Worm (Caenorhabditis elegans) whole organism, mixed stage, embryonic: ENCODE measurements around the gene F54C9.11.

Source experiments
- M03D4.4 ChIP-seq: sonication (generic microtip); optimal IDR thresholded peaks from 2 replicates; lab custom pipeline; 2017; ENCODE audit warnings: mild to moderate bottlenecking, missing genetic modification characterization, missing compliant biosample characterization
- bed-3 ChIP-seq: fragments of 200-800 bp; sonication (Bioruptor generic); optimal IDR thresholded peaks from 3 replicates; lab custom pipeline; 2018; ENCODE audit warnings: mild to moderate bottlenecking, missing genetic modification characterization, moderate library complexity, missing compliant biosample characterization
- blmp-1 ChIP-seq: fragments of 150-350 bp; optimal IDR thresholded peaks from 2 replicates; lab custom pipeline; 2014; ENCODE audit warnings: missing biosample characterization, missing genetic modification characterization
- ceh-43 ChIP-seq: fragments of 200-800 bp; sonication (Bioruptor generic); optimal IDR thresholded peaks from 2 replicates; lab custom pipeline; 2018; ENCODE audit warnings: mild to moderate bottlenecking, missing genetic modification characterization, moderate library complexity, missing compliant biosample characterization
- ceh-83 ChIP-seq: fragments of 200-800 bp; sonication (Bioruptor generic); optimal IDR thresholded peaks from 2 replicates; lab custom pipeline; 2018; ENCODE audit warnings: mild to moderate bottlenecking, missing genetic modification characterization, missing compliant biosample characterization
- cnd-1 ChIP-seq: fragments of 200-800 bp; sonication (Bioruptor generic); optimal IDR thresholded peaks from 2 replicates; lab custom pipeline; 2018; ENCODE audit warnings: mild to moderate bottlenecking, missing genetic modification characterization, missing compliant biosample characterization
- drap-1 ChIP-seq: fragments of 200-800 bp; sonication (Bioruptor generic); optimal IDR thresholded peaks from 3 replicates; lab custom pipeline; 2018; ENCODE audit warnings: mild to moderate bottlenecking, missing genetic modification characterization, missing compliant biosample characterization
- elt-1 ChIP-seq: sonication (generic microtip); optimal IDR thresholded peaks from 2 replicates; lab custom pipeline; 2017; ENCODE audit warnings: missing genetic modification characterization, mild to moderate bottlenecking, missing compliant biosample characterization, antibody characterized with exemption, moderate library complexity, borderline replicate concordance; ENCODE audit not compliant: insufficient read depth
- elt-3 ChIP-seq: fragments of 150-350 bp; optimal IDR thresholded peaks from 2 replicates; lab custom pipeline; 2014; ENCODE audit warnings: missing biosample characterization, missing genetic modification characterization
- flh-1 ChIP-seq: fragments of 200-800 bp; sonication (Bioruptor generic); optimal IDR thresholded peaks from 2 replicates; lab custom pipeline; 2018; ENCODE audit warnings: mild to moderate bottlenecking, missing genetic modification characterization, moderate library complexity, missing compliant biosample characterization
- ham-2 ChIP-seq: fragments of 200-800 bp; sonication (Bioruptor generic); optimal IDR thresholded peaks from 2 replicates; lab custom pipeline; 2018; ENCODE audit warnings: mild to moderate bottlenecking, missing genetic modification characterization, missing compliant biosample characterization
- hlh-1 ChIP-seq: fragments of 150-350 bp; optimal IDR thresholded peaks from 2 replicates; lab custom pipeline; 2014; ENCODE audit warnings: missing biosample characterization, missing genetic modification reagents, missing genetic modification characterization
- lin-13 ChIP-seq: fragments of 150-350 bp; optimal IDR thresholded peaks from 2 replicates; lab custom pipeline; 2014; ENCODE audit warnings: missing biosample characterization, missing genetic modification characterization
- lsy-2 ChIP-seq: fragments of 150-350 bp; optimal IDR thresholded peaks from 2 replicates; lab custom pipeline; 2014; ENCODE audit warnings: missing biosample characterization, missing genetic modification characterization
- mab-5 ChIP-seq: fragments of 150-350 bp; optimal IDR thresholded peaks from 2 replicates; lab custom pipeline; 2014; ENCODE audit warnings: missing biosample characterization, missing genetic modification characterization
- mep-1 ChIP-seq: fragments of 150-350 bp; optimal IDR thresholded peaks from 2 replicates; lab custom pipeline; 2017; ENCODE audit warnings: missing biosample characterization, missing genetic modification reagents, missing genetic modification characterization, inconsistent platforms
- mls-2 ChIP-seq: sonication (generic microtip); optimal IDR thresholded peaks from 2 replicates; lab custom pipeline; 2016; ENCODE audit warnings: mild to moderate bottlenecking, missing genetic modification characterization, moderate library complexity, missing compliant biosample characterization
- nhr-12 ChIP-seq: fragments of 150-350 bp; optimal IDR thresholded peaks from 2 replicates; lab custom pipeline; 2014; ENCODE audit warnings: missing biosample characterization, missing genetic modification characterization
- nhr-2 ChIP-seq: fragments of 150-350 bp; optimal IDR thresholded peaks from 2 replicates; lab custom pipeline; 2014; ENCODE audit warnings: missing biosample characterization, missing genetic modification characterization
- nhr-237 ChIP-seq: fragments of 150-350 bp; optimal IDR thresholded peaks from 2 replicates; lab custom pipeline; 2014; ENCODE audit warnings: missing biosample characterization, missing genetic modification characterization
- nhr-28 ChIP-seq: fragments of 150-350 bp; optimal IDR thresholded peaks from 2 replicates; lab custom pipeline; 2014; ENCODE audit warnings: missing biosample characterization, missing genetic modification characterization
- nhr-76 ChIP-seq: sonication (generic microtip); optimal IDR thresholded peaks from 2 replicates; lab custom pipeline; 2017; ENCODE audit warnings: missing biosample characterization, missing genetic modification characterization
- pha-4 ChIP-seq: fragments of 150-350 bp; optimal IDR thresholded peaks from 2 replicates; lab custom pipeline; 2018; ENCODE audit warnings: missing biosample characterization, missing genetic modification reagents, missing genetic modification characterization
- sem-2 ChIP-seq: fragments of 200-800 bp; sonication (Bioruptor generic); optimal IDR thresholded peaks from 2 replicates; lab custom pipeline; 2018; ENCODE audit warnings: mild to moderate bottlenecking, missing genetic modification characterization, missing compliant biosample characterization
- snpc-4 ChIP-seq: fragments of 150-350 bp; optimal IDR thresholded peaks from 2 replicates; lab custom pipeline; 2014; ENCODE audit warnings: missing biosample characterization, missing genetic modification characterization
- sptf-1 ChIP-seq: sonication (generic microtip); optimal IDR thresholded peaks from 2 replicates; lab custom pipeline; 2017; ENCODE audit warnings: mild to moderate bottlenecking, missing genetic modification characterization, moderate library complexity, missing compliant biosample characterization
- tbx-8 ChIP-seq: fragments of 200-800 bp; sonication (Bioruptor generic); optimal IDR thresholded peaks from 2 replicates; lab custom pipeline; 2018; ENCODE audit warnings: mild to moderate bottlenecking, missing genetic modification characterization, moderate library complexity, missing compliant biosample characterization
- unc-120 ChIP-seq: sonication (generic microtip); optimal IDR thresholded peaks from 2 replicates; lab custom pipeline; 2017; ENCODE audit warnings: missing genetic modification characterization, missing compliant biosample characterization; ENCODE audit not compliant: poor library complexity, severe bottlenecking
- unc-39 ChIP-seq: fragments of 150-350 bp; optimal IDR thresholded peaks from 2 replicates; lab custom pipeline; 2014; ENCODE audit warnings: missing biosample characterization, missing genetic modification characterization
- unc-62 ChIP-seq: fragments of 150-350 bp; optimal IDR thresholded peaks from 2 replicates; lab custom pipeline; 2014; ENCODE audit warnings: missing biosample characterization, missing genetic modification reagents, missing genetic modification characterization
- zip-8 ChIP-seq: fragments of 150-350 bp; optimal IDR thresholded peaks from 2 replicates; lab custom pipeline; 2014; ENCODE audit warnings: missing biosample characterization, missing genetic modification characterization
- ztf-11 ChIP-seq: fragments of 150-350 bp; optimal IDR thresholded peaks from 2 replicates; lab custom pipeline; 2014; ENCODE audit warnings: missing biosample characterization, missing genetic modification characterization

The F54C9.11 gene

DNA sequence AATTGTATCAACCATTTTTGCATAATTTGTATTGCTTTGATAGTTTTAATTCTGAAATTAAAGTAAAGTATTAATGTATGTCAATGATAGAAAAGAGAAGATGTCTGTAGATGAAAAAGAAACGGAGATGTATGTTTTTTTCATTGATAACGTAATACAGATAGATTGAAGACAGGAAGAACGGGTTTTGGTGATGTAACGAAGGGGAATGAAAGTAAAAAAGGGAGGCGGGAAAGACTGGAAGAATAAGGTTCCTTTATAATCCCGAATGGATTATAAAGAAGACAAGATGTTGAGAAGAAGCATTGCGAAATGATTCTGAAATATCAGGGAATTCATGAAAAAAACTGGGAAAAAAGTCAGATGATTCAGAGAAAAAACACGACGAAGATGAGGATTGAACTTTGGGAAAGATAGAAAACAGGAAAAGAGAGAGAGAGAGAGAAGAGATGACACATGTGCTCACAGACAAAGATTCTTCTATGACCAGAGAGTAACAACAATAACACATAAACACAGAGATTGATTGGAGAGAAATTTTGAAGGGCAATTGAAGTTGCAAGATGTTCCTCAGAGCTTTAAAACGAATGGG, at the start of gene F54C9.11:
F54C9.11 (minus strand) TSS at position 51 of the 592 bp plus-strand sequence.
- TF ChIP-seq unc-62 (GFP tag; lab: Kevin White, UChicago) (no peak), flh-1 (GFP tag; lab: Kevin White, UChicago) (no peak), ham-2 (no peak), unc-120 (tag; lab: Kevin White, UChicago) (no peak), ceh-83 (GFP tag; lab: Kevin White, UChicago) (no peak), ceh-43 (GFP tag; lab: Kevin White, UChicago) (no peak), nhr-12 (tag; lab: Kevin White, UChicago) (no peak), sptf-1 (tag; lab: Kevin White, UChicago) (no peak), hlh-1 (tag; lab: Kevin White, UChicago) (no peak), unc-39 (tag; lab: Kevin White, UChicago) (no peak)
- TF ChIP-seq, all 35 proteins: peak for 0

DNA sequence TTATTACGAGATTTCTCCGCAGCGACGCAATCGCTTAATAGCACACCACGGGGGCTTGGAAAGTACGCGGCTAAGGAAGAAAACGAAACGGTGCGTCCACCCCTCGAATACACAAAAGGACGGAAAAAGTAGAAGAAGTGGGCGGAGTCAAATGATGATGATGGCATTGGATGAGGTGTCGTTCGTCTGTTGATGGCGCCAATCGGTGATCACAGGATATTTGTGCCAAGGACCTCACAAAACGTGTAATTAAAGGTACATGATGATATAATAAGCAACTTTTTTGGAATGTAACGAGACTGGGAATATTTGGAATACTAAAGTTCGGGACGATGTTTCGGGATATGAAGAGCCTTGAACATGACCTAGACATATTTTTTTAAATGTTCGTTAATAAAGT, 49.5 kb upstream of the F54C9.11 start, which contains the start of gene cutl-12:
cutl-12 (minus strand) TSS at position 101 of the 400 bp plus-strand sequence.
- TF ChIP-seq zip-8 (no peak), nhr-237 (tag; lab: Kevin White, UChicago) (no peak), elt-3 (tag; lab: Kevin White, UChicago) (no peak), nhr-28 (tag; lab: Kevin White, UChicago) (no peak), ztf-11 (tag; lab: Kevin White, UChicago) (no peak), pha-4 (no peak), nhr-76 (tag; lab: Kevin White, UChicago) (no peak), mep-1 (tag; lab: Kevin White, UChicago) (no peak), unc-39 (tag; lab: Kevin White, UChicago) (no peak), ham-2 (no peak)

DNA sequence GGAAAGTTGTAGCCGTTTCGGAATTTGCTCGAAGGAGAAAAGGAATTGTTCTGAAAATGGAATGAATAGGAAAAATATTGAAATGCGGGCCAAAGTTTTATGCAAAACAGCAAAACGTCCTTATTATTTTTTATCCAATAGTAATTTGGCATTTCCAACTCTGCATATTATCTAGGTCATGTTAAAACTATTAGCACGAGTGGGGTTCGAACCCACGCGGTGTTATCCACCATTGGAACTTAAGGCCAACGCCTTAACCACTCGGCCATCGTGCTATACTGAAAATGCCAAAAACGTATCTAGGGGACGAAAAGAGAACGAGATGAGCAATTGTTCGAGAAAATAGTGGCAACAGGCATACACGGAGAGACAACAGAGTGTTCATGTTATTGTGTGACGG, 46.9 kb upstream of the F54C9.11 start:
- TF ChIP-seq unc-120 (tag; lab: Kevin White, UChicago) (no peak), zip-8 (no peak), M03D4.4 (no peak), nhr-12 (tag; lab: Kevin White, UChicago) (no peak), flh-1 (GFP tag; lab: Kevin White, UChicago) (no peak), hlh-1 (tag; lab: Kevin White, UChicago) (no peak), mls-2 (tag; lab: Kevin White, UChicago) (no peak), ztf-11 (tag; lab: Kevin White, UChicago) (no peak), ceh-43 (GFP tag; lab: Kevin White, UChicago) (no peak), nhr-28 (tag; lab: Kevin White, UChicago) (no peak), blmp-1 (tag; lab: Kevin White, UChicago) (no peak), ham-2 (no peak), lsy-2 (tag; lab: Kevin White, UChicago) (no peak)

DNA sequence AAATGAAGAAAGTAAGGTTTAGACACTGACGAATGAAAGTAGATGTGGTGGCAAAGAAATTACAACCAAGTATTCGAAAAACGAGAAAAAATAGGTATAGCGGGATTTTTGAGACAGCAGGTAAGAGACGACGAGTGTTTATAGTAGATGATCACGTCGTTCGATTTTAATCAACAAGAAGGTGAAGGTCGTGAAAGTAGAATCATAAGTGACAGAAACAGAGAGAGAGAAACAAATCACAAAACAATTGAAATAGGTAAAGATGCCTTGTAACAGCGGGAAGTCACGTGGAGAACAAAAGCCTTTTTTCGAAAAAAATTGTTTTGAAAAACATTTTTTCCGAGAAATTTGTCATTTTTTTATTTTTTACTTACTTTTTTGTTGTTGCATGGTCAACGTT, 45.2 kb upstream of the F54C9.11 start, which contains the start of gene T22C8.6:
T22C8.6 (minus strand) TSS at position 194 of the 400 bp plus-strand sequence.
- TF ChIP-seq bed-3 (GFP tag; lab: Kevin White, UChicago) (no peak), mab-5 (tag; lab: Kevin White, UChicago) (no peak), pha-4 (no peak), blmp-1 (tag; lab: Kevin White, UChicago) (no peak), ztf-11 (tag; lab: Kevin White, UChicago) (no peak), elt-1 (tag; lab: Kevin White, UChicago) (no peak), nhr-76 (tag; lab: Kevin White, UChicago) (no peak), sem-2 (GFP tag; lab: Kevin White, UChicago) (no peak), nhr-2 (tag; lab: Kevin White, UChicago) (no peak), nhr-237 (tag; lab: Kevin White, UChicago) (no peak), snpc-4 (no peak), ceh-83 (GFP tag; lab: Kevin White, UChicago) (no peak), unc-120 (tag; lab: Kevin White, UChicago) (no peak), unc-39 (tag; lab: Kevin White, UChicago) (no peak)

DNA sequence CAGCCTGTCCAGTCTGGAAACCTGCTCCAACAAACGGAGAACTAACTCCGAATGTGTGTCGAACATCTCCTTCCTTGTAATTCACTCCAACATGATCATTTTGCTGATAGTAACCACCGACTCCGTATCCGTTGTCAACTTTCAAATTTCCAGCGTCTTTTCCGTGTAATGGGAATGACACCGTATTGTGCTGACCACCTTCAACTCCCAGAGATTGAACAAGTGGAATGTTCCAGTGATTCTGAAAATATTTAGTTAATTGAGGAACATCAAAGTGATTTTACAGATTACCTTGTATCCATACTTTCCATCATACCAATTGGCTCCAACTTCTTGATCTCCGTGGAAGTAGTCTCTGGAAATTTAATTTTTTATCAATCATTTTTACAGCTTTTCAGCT, 43.0 kb upstream of the F54C9.11 start:
- TF ChIP-seq sem-2 (GFP tag; lab: Kevin White, UChicago): no peak
- no peak for TF ChIP-seq zip-8
- no peak for TF ChIP-seq lin-13 (tag; lab: Kevin White, UChicago)
- no peak for TF ChIP-seq cnd-1
- TF ChIP-seq nhr-2 (tag; lab: Kevin White, UChicago): no peak
- no peak for TF ChIP-seq drap-1
- no peak for TF ChIP-seq elt-1 (tag; lab: Kevin White, UChicago)
- no peak for TF ChIP-seq sptf-1 (tag; lab: Kevin White, UChicago)
- no peak for TF ChIP-seq tbx-8 (GFP tag; lab: Kevin White, UChicago)
- TF ChIP-seq mep-1 (tag; lab: Kevin White, UChicago): no peak
- TF ChIP-seq nhr-237 (tag; lab: Kevin White, UChicago): no peak
- TF ChIP-seq hlh-1 (tag; lab: Kevin White, UChicago): no peak
